Comparison of ENCODE assay signal across 2 fruit fly cellular contexts in genomic region chr2L:22131171-22131675, dm6.
TF ChIP-seq lines count a peak whose summit lies in the region.

Gene CG42748 (plus strand): TSS chr2L:22131221.

TF ChIP-seq in whole organism, embryonic, 481 proteins besides CTCF, POLR2A, EP300 and RAD21 (continued from another document):
- peak; percentile 57; the same call in 1 of the 2 replicates for TF ChIP-seq sna (GFP tag; IDR thresholded peaks at IDR 0.05; lab: Robert Waterston, UW; ENCODE audit: partially characterized antibody)
- TF ChIP-seq CG11560 (tag; IDR thresholded peaks at IDR 0.05; lab: Robert Waterston, UW): no peak
- TF ChIP-seq pros (GFP tag; optimal IDR thresholded peaks at IDR 0.05; lab: Kevin White, UChicago): peak; percentile 19
- peak; percentile 54; the same call in 1 of the 2 replicates for TF ChIP-seq slbo (GFP tag; IDR thresholded peaks at IDR 0.05; lab: Robert Waterston, UW)
- peak; percentile 55; the same call in 1 of the 2 replicates for TF ChIP-seq tna (GFP tag; IDR thresholded peaks at IDR 0.05; lab: Robert Waterston, UW; ENCODE audit: partially characterized antibody)
- peak; percentile 25 for TF ChIP-seq CG15696 (tag; optimal IDR thresholded peaks at IDR 0.05; lab: Kevin White, UChicago)
- peak; percentile 12 for TF ChIP-seq zen (tag; optimal IDR thresholded peaks at IDR 0.05; lab: Kevin White, UChicago)
- peak; percentile 93 for TF ChIP-seq Elba2 (GFP tag; optimal IDR thresholded peaks at IDR 0.05; lab: Kevin White, UChicago)
- peak; percentile 34 for TF ChIP-seq CG15514 (GFP tag; optimal IDR thresholded peaks at IDR 0.05; lab: Kevin White, UChicago)
- peak; percentile 14 for TF ChIP-seq CG8089 (GFP tag; optimal IDR thresholded peaks at IDR 0.05; lab: Kevin White, UChicago)
- peak; percentile 90 for TF ChIP-seq CG1024 (GFP tag; IDR thresholded peaks at IDR 0.05; lab: Robert Waterston, UW)
- TF ChIP-seq sug (tag; optimal IDR thresholded peaks at IDR 0.05; lab: Kevin White, UChicago): peak; percentile 59
- peak; percentile 28 for TF ChIP-seq gfzf (GFP tag; optimal IDR thresholded peaks at IDR 0.05; lab: Kevin White, UChicago)
- TF ChIP-seq CG9437 (GFP tag; optimal IDR thresholded peaks at IDR 0.05; lab: Kevin White, UChicago): no peak
- peak; percentile 8 for TF ChIP-seq grau (tag; optimal IDR thresholded peaks at IDR 0.05; lab: Kevin White, UChicago)
- TF ChIP-seq CG30020 (tag; optimal IDR thresholded peaks at IDR 0.05; lab: Kevin White, UChicago): peak; percentile 96
- peak; percentile 21 for TF ChIP-seq stwl (tag; optimal IDR thresholded peaks at IDR 0.05; lab: Kevin White, UChicago)
- TF ChIP-seq Antp (GFP tag; optimal IDR thresholded peaks at IDR 0.05; lab: Kevin White, UChicago): no peak
- no peak for TF ChIP-seq Hsf (GFP tag; optimal IDR thresholded peaks at IDR 0.05; lab: Kevin White, UChicago)
- TF ChIP-seq pzg (GFP tag; optimal IDR thresholded peaks at IDR 0.05; lab: Kevin White, UChicago): peak; percentile 52
- TF ChIP-seq Dll (GFP tag; IDR thresholded peaks at IDR 0.05; lab: Robert Waterston, UW; ENCODE audit: partially characterized antibody): 0 out of 4 replicates have a peak, but pooled peaks have one; percentile 36
- peak; percentile 29; the same call in 1 of the 2 replicates for TF ChIP-seq Xrp1 (GFP tag; IDR thresholded peaks at IDR 0.05; lab: Robert Waterston, UW)
- peak in 1 of 2 experiments; percentile 86 for TF ChIP-seq insv (GFP tag; optimal IDR thresholded peaks at IDR 0.05; lab: Kevin White, UChicago)
- TF ChIP-seq CG11504 (tag; optimal IDR thresholded peaks at IDR 0.05; lab: Kevin White, UChicago): no peak
- peak; percentile 65 for TF ChIP-seq CG3995 (GFP tag; optimal IDR thresholded peaks at IDR 0.05; lab: Kevin White, UChicago)
- TF ChIP-seq Fer1 (GFP tag; optimal IDR thresholded peaks at IDR 0.05; lab: Kevin White, UChicago): peak; percentile 9
- no peak for TF ChIP-seq sisA (GFP tag; IDR thresholded peaks at IDR 0.05; lab: Robert Waterston, UW)
- peak; percentile 34 for TF ChIP-seq BEAF-32 (GFP tag; optimal IDR thresholded peaks at IDR 0.05; lab: Kevin White, UChicago)
- peak; percentile 28 for TF ChIP-seq ind (GFP tag; optimal IDR thresholded peaks at IDR 0.05; lab: Kevin White, UChicago)
- TF ChIP-seq CG4282 (GFP tag; optimal IDR thresholded peaks at IDR 0.05; lab: Kevin White, UChicago): no peak
- peak; percentile 13 for TF ChIP-seq CoRest (tag; optimal IDR thresholded peaks at IDR 0.05; lab: Kevin White, UChicago)
- peak; percentile 10 for TF ChIP-seq CG14710 (tag; optimal IDR thresholded peaks at IDR 0.05; lab: Kevin White, UChicago)
- no peak for TF ChIP-seq Mrtf (GFP tag; IDR thresholded peaks at IDR 0.05; lab: Robert Waterston, UW)
- peak; percentile 5 for TF ChIP-seq shn (GFP tag; optimal IDR thresholded peaks at IDR 0.05; lab: Kevin White, UChicago)
- TF ChIP-seq CG8290 (GFP tag; optimal IDR thresholded peaks at IDR 0.05; lab: Kevin White, UChicago): no peak
- peak in 1 of 2 experiments; percentile 55 for TF ChIP-seq CG8290 (tag; optimal IDR thresholded peaks at IDR 0.05; lab: Kevin White, UChicago)
- peak; percentile 0 for TF ChIP-seq CG2120 (GFP tag; optimal IDR thresholded peaks at IDR 0.05; lab: Kevin White, UChicago)
- peak; percentile 45 for TF ChIP-seq Ada2b (GFP tag; IDR thresholded peaks at IDR 0.05; lab: Robert Waterston, UW)
- TF ChIP-seq CG18764 (GFP tag; optimal IDR thresholded peaks at IDR 0.05; lab: Kevin White, UChicago): peak; percentile 65
- TF ChIP-seq Awh (GFP tag; IDR thresholded peaks at IDR 0.05; lab: Robert Waterston, UW): no peak
- peak; percentile 74 for TF ChIP-seq row (GFP tag; IDR thresholded peaks at IDR 0.05; lab: Robert Waterston, UW)
- TF ChIP-seq CG8944 (GFP tag; optimal IDR thresholded peaks at IDR 0.05; lab: Kevin White, UChicago): no peak
- TF ChIP-seq twi (tag; optimal IDR thresholded peaks at IDR 0.05; lab: Kevin White, UChicago): no peak
- TF ChIP-seq Sin3A (optimal IDR thresholded peaks at IDR 0.05; lab: Kevin White, UChicago): no peak
- TF ChIP-seq chn (GFP tag; optimal IDR thresholded peaks at IDR 0.05; lab: Kevin White, UChicago): no peak
- TF ChIP-seq wek (GFP tag; optimal IDR thresholded peaks at IDR 0.05; lab: Kevin White, UChicago): peak; percentile 93
- peak; percentile 34; the same call in 1 of the 3 replicates for TF ChIP-seq CG2199 (GFP tag; IDR thresholded peaks at IDR 0.05; lab: Robert Waterston, UW)
- TF ChIP-seq CG7357 (GFP tag; IDR thresholded peaks at IDR 0.05; lab: Robert Waterston, UW): peak; percentile 82
- peak; percentile 7 for TF ChIP-seq CG17829 (tag; optimal IDR thresholded peaks at IDR 0.05; lab: Kevin White, UChicago)
- TF ChIP-seq CG1603 (tag; optimal IDR thresholded peaks at IDR 0.05; lab: Kevin White, UChicago): peak; percentile 86
- no peak for TF ChIP-seq Eip74EF (GFP tag; optimal IDR thresholded peaks at IDR 0.05; lab: Kevin White, UChicago)
- TF ChIP-seq trem (tag; optimal IDR thresholded peaks at IDR 0.05; lab: Kevin White, UChicago): peak; percentile 14
- TF ChIP-seq MESR4 (GFP tag; optimal IDR thresholded peaks at IDR 0.05; lab: Kevin White, UChicago): peak; percentile 52
- peak; percentile 77 for TF ChIP-seq CG11723 (GFP tag; optimal IDR thresholded peaks at IDR 0.05; lab: Kevin White, UChicago)
- peak; percentile 67; the same call in 1 of the 4 replicates for TF ChIP-seq Gug (GFP tag; IDR thresholded peaks at IDR 0.05; lab: Robert Waterston, UW)
- no peak for TF ChIP-seq B-H1 (GFP tag; IDR thresholded peaks at IDR 0.05; lab: Robert Waterston, UW)
- peak; percentile 71 for TF ChIP-seq Med (GFP tag; lab: Kevin White, UChicago)
- no peak for TF ChIP-seq Drgx (GFP tag; IDR thresholded peaks at IDR 0.05; lab: Robert Waterston, UW)
- no peak for TF ChIP-seq Max (GFP tag; optimal IDR thresholded peaks at IDR 0.05; lab: Kevin White, UChicago)
- peak; percentile 42 for TF ChIP-seq CG13894 (tag; optimal IDR thresholded peaks at IDR 0.05; lab: Kevin White, UChicago)
- 0 out of 2 replicates have a peak, but pooled peaks have one; percentile 48 for TF ChIP-seq CG14441 (GFP tag; IDR thresholded peaks at IDR 0.05; lab: Robert Waterston, UW)
- TF ChIP-seq CG4424 (GFP tag; optimal IDR thresholded peaks at IDR 0.05; lab: Kevin White, UChicago): no peak
- peak; percentile 75 for TF ChIP-seq Bgb (GFP tag; IDR thresholded peaks at IDR 0.05; lab: Robert Waterston, UW; ENCODE audit: partially characterized antibody)
- TF ChIP-seq CG17802 (tag; optimal IDR thresholded peaks at IDR 0.05; lab: Kevin White, UChicago): peak; percentile 94

TF ChIP-seq in whole organism, prepupa, 60 proteins besides CTCF, POLR2A, EP300 and RAD21 (continued from another document):
- TF ChIP-seq CG6276 (GFP tag; optimal IDR thresholded peaks at IDR 0.05; lab: Kevin White, UChicago) (no peak), CG6854 (GFP tag; optimal IDR thresholded peaks at IDR 0.05; lab: Kevin White, UChicago) (no peak), dac (GFP tag; optimal IDR thresholded peaks at IDR 0.05; lab: Kevin White, UChicago) (no peak), ss (GFP tag; optimal IDR thresholded peaks at IDR 0.05; lab: Kevin White, UChicago) (peak in 1 of 2 experiments; percentile 11), Met (GFP tag; optimal IDR thresholded peaks at IDR 0.05; lab: Kevin White, UChicago) (no peak)
TF ChIP-seq in whole organism, prepupa: peak in this region for 7.
